Worm (Caenorhabditis elegans) whole organism, L2 larva: ENCODE measurements around the gene pdk-1.
A peak's percentile ranks its signal among the peaks of the same experiment; 100 is the strongest.

Experiments used
- alr-1 ChIP-seq: fragments of 150-350 bp; optimal IDR thresholded peaks from 2 replicates; lab custom pipeline; 2014; ENCODE audit warnings: missing biosample characterization, missing genetic modification characterization
- mab-5 ChIP-seq: fragments of 150-350 bp; optimal IDR thresholded peaks from 2 replicates; lab custom pipeline; 2014; ENCODE audit warnings: missing biosample characterization, missing genetic modification characterization

- TF ChIP-seq mab-5 (tag; lab: Kevin White, UChicago) (peak; percentile 31), alr-1 (tag; lab: Kevin White, UChicago) (no peak)
Observed at ce11 chrX:1302267-1302666, 18.9 kb upstream of the pdk-1 start.
